Fruit fly (Drosophila melanogaster) whole organism, embryonic: ENCODE results near the gene Cln7.

Experiments
- Atf-2 ChIP-seq: fragments of 200-800 bp; sonication (Bioruptor generic); optimal IDR thresholded peaks from 2 replicates; lab custom pipeline; 2016; ENCODE audit warnings: missing biosample characterization, missing genetic modification characterization
- Awh ChIP-seq: fragments of 200-800 bp; sonication (Bioruptor generic); IDR thresholded peaks from 2 replicates; pipeline ENCODE4, ENCODE4 v1.3.6; 2022; ENCODE audit warnings: missing biosample characterization, missing genetic modification characterization
- BEAF-32 ChIP-seq: fragments of 200-800 bp; sonication (Bioruptor generic); optimal IDR thresholded peaks from 3 replicates; lab custom pipeline; 2017; ENCODE audit warnings: missing biosample characterization, missing genetic modification characterization, mild to moderate bottlenecking, moderate library complexity, missing genetic modification reagents
- Bgb ChIP-seq: fragments of 200-800 bp; sonication (Bioruptor generic); IDR thresholded peaks from 2 replicates; pipeline ENCODE4 v1.3.6; 2022; ENCODE audit warnings: missing biosample characterization, missing genetic modification characterization; ENCODE audit not compliant: partially characterized antibody
- Bteb2 ChIP-seq: fragments of 200-800 bp; sonication (Bioruptor generic); optimal IDR thresholded peaks from 2 replicates; lab custom pipeline; 2016; ENCODE audit warnings: missing biosample characterization, missing genetic modification characterization
- CG10267 ChIP-seq: fragments of 200-800 bp; sonication (Bioruptor generic); optimal IDR thresholded peaks from 2 replicates; lab custom pipeline; 2018; ENCODE audit warnings: missing biosample characterization, mild to moderate bottlenecking, missing genetic modification characterization, moderate library complexity
- CG10274 ChIP-seq: fragments of 200-800 bp; sonication (Bioruptor generic); optimal IDR thresholded peaks from 3 replicates; lab custom pipeline; 2017; ENCODE audit warnings: missing biosample characterization, mild to moderate bottlenecking, missing genetic modification characterization
- CG1233 ChIP-seq: fragments of 200-800 bp; sonication (Bioruptor generic); optimal IDR thresholded peaks from 4 replicates; lab custom pipeline; 2018; ENCODE audit warnings: missing biosample characterization, mild to moderate bottlenecking, missing genetic modification characterization
- CG14710 ChIP-seq: fragments of 200-800 bp; sonication (Bioruptor generic); optimal IDR thresholded peaks from 3 replicates; lab custom pipeline; 2019; ENCODE audit warnings: missing biosample characterization, mild to moderate bottlenecking, missing genetic modification characterization, moderate library complexity
- CG15514 ChIP-seq: fragments of 200-800 bp; sonication (Bioruptor generic); optimal IDR thresholded peaks from 3 replicates; lab custom pipeline; 2017; ENCODE audit warnings: missing biosample characterization, missing genetic modification characterization, mild to moderate bottlenecking, moderate library complexity, missing genetic modification reagents
- CG1602 ChIP-seq: fragments of 200-800 bp; sonication (Bioruptor generic); optimal IDR thresholded peaks from 3 replicates; lab custom pipeline; 2016; ENCODE audit warnings: missing biosample characterization, missing genetic modification characterization
- CG1603 ChIP-seq: fragments of 200-800 bp; sonication (Bioruptor generic); optimal IDR thresholded peaks from 2 replicates; lab custom pipeline; 2019; ENCODE audit warnings: missing biosample characterization, mild to moderate bottlenecking, missing genetic modification characterization, moderate library complexity
- CG17186 ChIP-seq: fragments of 200-800 bp; sonication (Bioruptor generic); optimal IDR thresholded peaks from 3 replicates; lab custom pipeline; 2017; ENCODE audit warnings: missing biosample characterization, missing genetic modification reagents, missing genetic modification characterization
- CG3065 ChIP-seq: fragments of 200-800 bp; sonication (Bioruptor generic); optimal IDR thresholded peaks from 2 replicates; lab custom pipeline; 2016; ENCODE audit warnings: missing biosample characterization, missing genetic modification characterization
- CG32767 ChIP-seq: fragments of 200-800 bp; sonication (Bioruptor generic); IDR thresholded peaks from 2 replicates; pipeline ENCODE4 v1.3.6; 2022; ENCODE audit warnings: missing biosample characterization, missing genetic modification characterization
- CG34224 ChIP-seq: fragments of 200-800 bp; sonication (Bioruptor generic); IDR thresholded peaks from 3 replicates; pipeline ENCODE4 v1.3.6; 2022; ENCODE audit warnings: missing biosample characterization, missing genetic modification characterization; ENCODE audit not compliant: partially characterized antibody
- CG4854 ChIP-seq: fragments of 200-800 bp; sonication (Bioruptor generic); optimal IDR thresholded peaks from 2 replicates; lab custom pipeline; 2016; ENCODE audit warnings: missing biosample characterization, missing genetic modification characterization, inconsistent platforms
- CG9797 ChIP-seq: fragments of 200-800 bp; sonication (Bioruptor generic); optimal IDR thresholded peaks from 3 replicates; lab custom pipeline; 2018; ENCODE audit warnings: missing biosample characterization, mild to moderate bottlenecking, missing genetic modification characterization
- CoRest ChIP-seq: fragments of 200-800 bp; sonication (Bioruptor generic); optimal IDR thresholded peaks from 3 replicates; lab custom pipeline; 2018; ENCODE audit warnings: missing biosample characterization, mild to moderate bottlenecking, missing genetic modification characterization, moderate library complexity
- Doc3 ChIP-seq: fragments of 200-800 bp; sonication (Bioruptor generic); IDR thresholded peaks from 3 replicates; pipeline ENCODE4 v1.3.6; 2022; ENCODE audit warnings: missing biosample characterization, missing genetic modification characterization; ENCODE audit not compliant: partially characterized antibody
- Dref ChIP-seq: fragments of 200-800 bp; sonication (Bioruptor generic); IDR thresholded peaks from 2 replicates; pipeline ENCODE4 v1.3.6; 2022; ENCODE audit warnings: missing biosample characterization, missing genetic modification characterization
- Fer3 ChIP-seq: fragments of 200-800 bp; sonication (Bioruptor generic); optimal IDR thresholded peaks from 2 replicates; lab custom pipeline; 2018; ENCODE audit warnings: missing biosample characterization, mild to moderate bottlenecking, missing genetic modification characterization, moderate library complexity
- HLH4C ChIP-seq: fragments of 200-800 bp; sonication (Bioruptor generic); IDR thresholded peaks from 3 replicates; pipeline ENCODE4 v1.3.6; 2022; ENCODE audit warnings: missing biosample characterization, missing genetic modification characterization; ENCODE audit not compliant: partially characterized antibody
- HLH54F ChIP-seq: fragments of 200-800 bp; sonication (Bioruptor generic); optimal IDR thresholded peaks from 3 replicates; lab custom pipeline; 2016; ENCODE audit warnings: missing biosample characterization, missing genetic modification characterization
- Hr51 ChIP-seq, 2 experiments: fragments of 200-800 bp; sonication (Bioruptor generic); optimal IDR thresholded peaks; 2 replicates in 1 of 2; 3 replicates in 1 of 2; lab custom pipeline; 2016 to 2018; ENCODE audit warnings: missing biosample characterization in 2 of 2, missing genetic modification characterization in 2 of 2, mild to moderate bottlenecking in 1 of 2, moderate library complexity in 1 of 2
- Hr78 ChIP-seq, 2 experiments: fragments of 200-800 bp in 1 of 2; fragments of >200 bp in 1 of 2; sonication (Bioruptor generic) in 1 of 2; optimal IDR thresholded peaks; 2 replicates each; lab custom pipeline; 2017 to 2019; ENCODE audit warnings: missing biosample characterization in 2 of 2, missing genetic modification characterization in 2 of 2, mild to moderate bottlenecking in 1 of 2, moderate library complexity in 1 of 2
- Kr ChIP-seq: fragments of 200-800 bp; sonication (Bioruptor generic); optimal IDR thresholded peaks from 2 replicates; lab custom pipeline; 2017; ENCODE audit warnings: missing biosample characterization, mild to moderate bottlenecking, missing genetic modification characterization
- MTF-1 ChIP-seq: fragments of 200-800 bp; sonication (Bioruptor generic); optimal IDR thresholded peaks from 2 replicates; lab custom pipeline; 2018; ENCODE audit warnings: missing biosample characterization, mild to moderate bottlenecking, missing genetic modification characterization, borderline replicate concordance
- Mrtf ChIP-seq: fragments of 200-800 bp; sonication (Bioruptor generic); IDR thresholded peaks from 3 replicates; pipeline ENCODE4 v1.3.6; 2022; ENCODE audit warnings: missing biosample characterization, missing genetic modification characterization
- Myb ChIP-seq: fragments of 200-800 bp; sonication (Bioruptor generic); optimal IDR thresholded peaks from 2 replicates; lab custom pipeline; 2016; ENCODE audit warnings: missing biosample characterization, missing genetic modification characterization
- Neu2 ChIP-seq: fragments of 200-800 bp; sonication (Bioruptor generic); optimal IDR thresholded peaks from 3 replicates; lab custom pipeline; 2016; ENCODE audit warnings: missing biosample characterization, missing genetic modification characterization, borderline replicate concordance
- Nf-YA ChIP-seq: fragments of 200-800 bp; sonication (Bioruptor generic); IDR thresholded peaks from 2 replicates; pipeline ENCODE4 v1.3.6; 2022; ENCODE audit warnings: missing biosample characterization, missing genetic modification characterization
- Opbp ChIP-seq: fragments of 200-800 bp; sonication (Bioruptor generic); IDR thresholded peaks from 3 replicates; pipeline ENCODE4 v1.3.6; 2022; ENCODE audit warnings: missing biosample characterization, missing genetic modification characterization; ENCODE audit not compliant: partially characterized antibody
- Rx ChIP-seq: fragments of 200-800 bp; sonication (Bioruptor generic); IDR thresholded peaks from 2 replicates; pipeline ENCODE4 v1.3.6; 2022; ENCODE audit warnings: missing biosample characterization, missing genetic modification characterization
- Sry-δ ChIP-seq: fragments of 200-800 bp; sonication (Bioruptor generic); optimal IDR thresholded peaks from 2 replicates; lab custom pipeline; 2016; ENCODE audit warnings: missing biosample characterization, missing genetic modification characterization
- Vsx1 ChIP-seq: fragments of 200-800 bp; sonication (Bioruptor generic); optimal IDR thresholded peaks from 2 replicates; lab custom pipeline; 2017; ENCODE audit warnings: missing biosample characterization, mild to moderate bottlenecking, missing genetic modification characterization, missing genetic modification reagents
- Xrp1 ChIP-seq: fragments of 200-800 bp; sonication (Bioruptor generic); IDR thresholded peaks from 2 replicates; pipeline ENCODE4 v1.3.6; 2022; ENCODE audit warnings: missing biosample characterization, missing genetic modification characterization
- chif ChIP-seq, 2 experiments: fragments of 200-800 bp; sonication (Bioruptor generic); optimal IDR thresholded peaks; 3 replicates each; lab custom pipeline; 2016; ENCODE audit warnings: missing biosample characterization in 2 of 2, missing genetic modification characterization in 2 of 2
- gcm ChIP-seq: fragments of 200-800 bp; sonication (Bioruptor generic); optimal IDR thresholded peaks from 2 replicates; lab custom pipeline; 2019; ENCODE audit warnings: missing biosample characterization, mild to moderate bottlenecking, missing genetic modification characterization, moderate library complexity
- klu ChIP-seq: fragments of 200-800 bp; sonication (Bioruptor generic); IDR thresholded peaks from 2 replicates; pipeline ENCODE4 v1.3.6; 2022; ENCODE audit warnings: missing biosample characterization, missing genetic modification characterization
- knrl ChIP-seq: fragments of 200-800 bp; sonication (Bioruptor generic); IDR thresholded peaks from 3 replicates; pipeline ENCODE4 v1.3.6; 2022; ENCODE audit warnings: missing biosample characterization, missing genetic modification characterization; ENCODE audit not compliant: partially characterized antibody
- lab ChIP-seq: fragments of 200-800 bp; sonication (Bioruptor generic); optimal IDR thresholded peaks from 3 replicates; lab custom pipeline; 2017; ENCODE audit warnings: missing biosample characterization, missing genetic modification characterization, mild to moderate bottlenecking, moderate library complexity, missing genetic modification reagents
- mam ChIP-seq: fragments of 200-800 bp; sonication (Bioruptor generic); optimal IDR thresholded peaks from 3 replicates; lab custom pipeline; 2016; ENCODE audit warnings: missing biosample characterization, missing genetic modification characterization
- odd ChIP-seq: fragments of 200-800 bp; sonication (Bioruptor generic); optimal IDR thresholded peaks from 2 replicates; lab custom pipeline; 2017; ENCODE audit warnings: missing biosample characterization, mild to moderate bottlenecking, missing genetic modification characterization
- psq ChIP-seq: fragments of 200-800 bp; sonication (Bioruptor generic); optimal IDR thresholded peaks from 2 replicates; lab custom pipeline; 2017; ENCODE audit warnings: missing biosample characterization, missing genetic modification characterization
- sc ChIP-seq, 3 experiments: fragments of >200 bp in 2 of 3; fragments of 200-800 bp in 1 of 3; sonication (Bioruptor generic) in 1 of 3; optimal IDR thresholded peaks; 2 replicates in 2 of 3; 3 replicates in 1 of 3; lab custom pipeline; 2017; ENCODE audit warnings: mild to moderate bottlenecking in 1 of 3, missing biosample characterization in 1 of 3, missing genetic modification characterization in 1 of 3, missing genetic modification reagents in 1 of 3
- trem ChIP-seq: fragments of 200-800 bp; optimal IDR thresholded peaks from 3 replicates; lab custom pipeline; 2019; ENCODE audit warnings: missing biosample characterization, mild to moderate bottlenecking, missing genetic modification characterization, moderate library complexity
- zen ChIP-seq: fragments of 200-800 bp; sonication (Bioruptor generic); optimal IDR thresholded peaks from 3 replicates; lab custom pipeline; 2018; ENCODE audit warnings: missing biosample characterization, mild to moderate bottlenecking, missing genetic modification characterization, moderate library complexity

Cln7 gene

dm6 chr3L:7334990-7335389, 10.0 kb downstream of the Cln7 start, which contains the start of the genes wrm1 and wrm2:
Gene wrm1 (minus strand): TSS chr3L:7335226.
Gene wrm2 (minus strand): TSS chr3L:7335226.
- TF ChIP-seq Dref (peak; percentile 84), CG34224 (peak; percentile 46; the same call in 1 of the 3 replicates), Neu2 (GFP tag; lab: Kevin White, UChicago) (no peak), Hr51 (GFP tag; optimal IDR thresholded peaks at IDR 0.05; lab: Kevin White, UChicago) (peak in 1 of 2 experiments; percentile 15), Doc3 (GFP tag; lab: Robert Waterston, UW) (peak; percentile 57; the same call in 1 of the 3 replicates), chif (GFP tag; optimal IDR thresholded peaks at IDR 0.05; lab: Kevin White, UChicago) (no peak), knrl (GFP tag; lab: Robert Waterston, UW) (peak; percentile 56; the same call in 1 of the 3 replicates), Sry-δ (peak; percentile 90), CG3065 (GFP tag; lab: Kevin White, UChicago) (peak; percentile 66), CG32767 (no peak), CG14710 (tag; lab: Kevin White, UChicago) (peak; percentile 52), CG4854 (no peak), trem (tag; lab: Kevin White, UChicago) (peak; percentile 55), Xrp1 (0 out of 2 replicates have a peak, but pooled peaks have one; percentile 5), Vsx1 (GFP tag; lab: Kevin White, UChicago) (no peak), Hr78 (GFP tag; optimal IDR thresholded peaks at IDR 0.05; lab: Kevin White, UChicago) (no peak), Atf-2 (no peak), CG1603 (peak; percentile 47), gcm (peak; percentile 53), CoRest (tag; lab: Kevin White, UChicago) (peak; percentile 15), CG1233 (no peak), HLH4C (peak; percentile 53; the same call in 2 of the 3 replicates), Bgb (GFP tag; lab: Robert Waterston, UW) (peak; percentile 70), CG10267 (tag; lab: Kevin White, UChicago) (peak; percentile 47), CG9797 (peak; percentile 25), Bteb2 (GFP tag; lab: Kevin White, UChicago) (no peak), Nf-YA (GFP tag; lab: Robert Waterston, UW) (no peak), Fer3 (tag; lab: Kevin White, UChicago) (no peak), Kr (GFP tag; lab: Kevin White, UChicago) (no peak), BEAF-32 (GFP tag; lab: Kevin White, UChicago) (peak; percentile 74), klu (GFP tag; lab: Robert Waterston, UW) (no peak), MTF-1 (GFP tag; lab: Kevin White, UChicago) (no peak), CG1602 (no peak), odd (no peak), sc (optimal IDR thresholded peaks at IDR 0.05; lab: Kevin White, UChicago) (no peak), sc (GFP tag; optimal IDR thresholded peaks at IDR 0.05; lab: Kevin White, UChicago) (no peak), Mrtf (GFP tag; lab: Robert Waterston, UW) (no peak), zen (tag; lab: Kevin White, UChicago) (peak; percentile 6), CG10274 (no peak), mam (GFP tag; lab: Kevin White, UChicago) (peak; percentile 3), CG17186 (GFP tag; lab: Kevin White, UChicago) (peak; percentile 7), CG15514 (GFP tag; lab: Kevin White, UChicago) (peak; percentile 38), HLH54F (GFP tag; lab: Kevin White, UChicago) (no peak), lab (GFP tag; lab: Kevin White, UChicago) (no peak), Awh (GFP tag; lab: Robert Waterston, UW) (no peak), Opbp (peak; percentile 63; the same call in 2 of the 3 replicates), psq (GFP tag; lab: Kevin White, UChicago) (no peak), Rx (GFP tag; lab: Robert Waterston, UW) (no peak), Myb (GFP tag; lab: Kevin White, UChicago) (peak; percentile 28)
